Worm (Caenorhabditis elegans): ENCODE results near the gene R05D3.12.

DNA sequence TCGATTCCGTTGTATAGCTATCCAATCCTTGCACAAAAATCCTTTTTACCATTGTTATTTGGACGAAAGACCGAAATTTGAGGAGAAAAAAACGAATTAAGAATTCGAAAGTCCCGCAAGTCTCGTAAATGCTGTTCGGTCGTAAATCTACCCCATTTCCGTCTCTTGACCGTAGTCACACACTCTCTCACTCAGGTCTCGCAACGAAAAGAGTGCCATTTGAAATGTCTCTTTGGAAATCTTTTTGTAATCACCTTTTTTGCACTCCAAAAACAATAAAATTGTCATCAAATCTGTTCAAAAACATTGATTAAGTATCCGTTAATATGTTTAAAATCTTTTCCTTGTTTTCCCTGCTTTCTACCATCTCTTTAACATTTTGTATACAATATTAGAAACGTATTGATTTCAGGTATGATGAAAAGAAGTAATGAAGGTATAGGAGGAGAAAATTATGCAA lies 22.5 kb upstream of the R05D3.12 start, which contains the start of the genes R05D3.8 and rfp-1:
- peak; percentile 97 to 99 for TF ChIP-seq lsy-2 (tag; optimal IDR thresholded peaks at IDR 0.05)
- peak; percentile 87 for TF ChIP-seq dpl-1 (GFP tag; optimal IDR thresholded peaks at IDR 0.05)
- peak; percentile 97 for TF ChIP-seq R02D3.7 (tag; optimal IDR thresholded peaks at IDR 0.05)
- TF ChIP-seq nhr-25 (tag; optimal IDR thresholded peaks at IDR 0.05; ENCODE audit: borderline replicate concordance, insufficient read depth), result peak; percentile 76
